Worm (Caenorhabditis elegans) whole organism, L3 larva: ENCODE measurements around the gene C07A9.13.

Experiments
- fos-1 ChIP-seq: fragments of 150-350 bp; optimal IDR thresholded peaks from 2 replicates; lab custom pipeline; 2014; ENCODE audit warnings: missing biosample characterization, missing genetic modification characterization
- mdl-1 ChIP-seq: fragments of 150-350 bp; optimal IDR thresholded peaks from 2 replicates; lab custom pipeline; 2014; ENCODE audit warnings: missing biosample characterization, missing genetic modification characterization
- nhr-76 ChIP-seq: fragments of 150-350 bp; sonication (generic microtip); optimal IDR thresholded peaks from 5 replicates; lab custom pipeline; 2014; ENCODE audit warnings: missing biosample characterization, missing genetic modification characterization
- ztf-4 ChIP-seq: fragments of 150-350 bp; optimal IDR thresholded peaks from 2 replicates; lab custom pipeline; 2014; ENCODE audit warnings: missing biosample characterization, missing genetic modification characterization

DNA sequence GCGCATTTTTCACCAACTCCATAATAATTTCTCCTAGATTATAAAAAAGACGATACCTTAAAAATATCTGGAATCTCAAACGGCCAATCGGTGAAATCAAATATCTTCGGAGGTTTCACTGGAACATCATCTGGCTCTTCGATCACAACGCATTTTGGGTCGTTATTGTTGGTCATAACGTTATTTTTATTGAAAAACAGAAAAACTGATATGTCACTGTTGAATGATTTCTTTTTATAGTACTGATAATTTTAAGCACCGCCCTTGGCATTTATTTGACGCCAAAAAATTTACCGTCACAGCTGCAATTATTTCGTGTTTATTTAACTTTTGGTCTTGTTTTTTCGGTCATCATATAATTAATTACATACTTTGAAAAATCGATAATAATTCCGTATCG lies 8.9 kb upstream of the C07A9.13 start, which contains the start of gene best-5:
- TF ChIP-seq fos-1: no peak
- TF ChIP-seq mdl-1: no peak
- TF ChIP-seq nhr-76 (tag; lab: Kevin White, UChicago): no peak
- TF ChIP-seq ztf-4 (tag; lab: Kevin White, UChicago): no peak
